Worm (Caenorhabditis elegans) whole organism, L1 larva: ENCODE data around the gene F48F7.3.

Experiments used
- Y116A8C.19 ChIP-seq: sonication (generic microtip); optimal IDR thresholded peaks from 2 replicates; lab custom pipeline; 2016; ENCODE audit warnings: missing compliant biosample characterization, missing genetic modification characterization, borderline replicate concordance
- aly-2 ChIP-seq: fragments of 150-350 bp; optimal IDR thresholded peaks from 2 replicates; lab custom pipeline; 2014; ENCODE audit warnings: missing biosample characterization, missing genetic modification characterization
- ama-1 ChIP-seq: fragments of 150-350 bp; optimal IDR thresholded peaks from 2 replicates; lab custom pipeline; 2014
- ceh-63 ChIP-seq: fragments of 200-800 bp; sonication (Bioruptor generic); optimal IDR thresholded peaks from 2 replicates; lab custom pipeline; 2018; ENCODE audit warnings: mild to moderate bottlenecking, missing genetic modification characterization, missing compliant biosample characterization
- ceh-8 ChIP-seq: fragments of 200-800 bp; sonication (Bioruptor generic); optimal IDR thresholded peaks from 2 replicates; lab custom pipeline; 2018; ENCODE audit warnings: mild to moderate bottlenecking, missing genetic modification characterization, moderate library complexity, missing compliant biosample characterization
- ceh-82 ChIP-seq, 3 experiments: fragments of 150-350 bp in 1 of 3; sonication (generic microtip) in 2 of 3; optimal IDR thresholded peaks; 2 replicates each; lab custom pipeline; 2014 to 2017; ENCODE audit warnings: missing biosample characterization in 3 of 3, missing genetic modification characterization in 3 of 3
- ceh-88 ChIP-seq: fragments of 200-800 bp; sonication (Bioruptor generic); IDR thresholded peaks from 2 replicates; pipeline ENCODE4 v1.3.6; 2022; ENCODE audit warnings: missing genetic modification characterization, missing compliant biosample characterization
- ceh-90 ChIP-seq: sonication (generic microtip); optimal IDR thresholded peaks from 2 replicates; lab custom pipeline; 2016; ENCODE audit warnings: missing genetic modification characterization, missing compliant biosample characterization
- ces-1 ChIP-seq: fragments of 150-350 bp; optimal IDR thresholded peaks from 2 replicates; lab custom pipeline; 2014; ENCODE audit warnings: missing biosample characterization, missing genetic modification reagents, missing genetic modification characterization
- dpl-1 ChIP-seq, 3 experiments: fragments of 150-350 bp in 2 of 3; sonication (generic microtip) in 1 of 3; optimal IDR thresholded peaks; 2 replicates each; lab custom pipeline; 2014 to 2017; ENCODE audit warnings: missing biosample characterization in 3 of 3, missing genetic modification characterization in 3 of 3, missing genetic modification reagents in 3 of 3
- efl-1 ChIP-seq, 4 experiments: fragments of 150-350 bp; optimal IDR thresholded peaks in 3 of 4; peaks in 1 of 4; 1 replicate in 1 of 4; 2 replicates in 3 of 4; lab custom pipeline; 2014; ENCODE audit warnings: missing biosample characterization in 2 of 4, missing genetic modification characterization in 2 of 4, missing genetic modification reagents in 2 of 4
- efl-3 ChIP-seq: fragments of 200-800 bp; sonication (Bioruptor generic); optimal IDR thresholded peaks from 2 replicates; lab custom pipeline; 2018; ENCODE audit warnings: mild to moderate bottlenecking, missing genetic modification characterization, missing compliant biosample characterization
- egl-13 ChIP-seq: sonication (generic microtip); optimal IDR thresholded peaks from 2 replicates; lab custom pipeline; 2016; ENCODE audit warnings: missing genotype, missing genetic modification reagents, missing genetic modification characterization, missing compliant biosample characterization
- egl-27 ChIP-seq, 2 experiments: fragments of 150-350 bp in 1 of 2; sonication (generic microtip); optimal IDR thresholded peaks; 3 replicates each; lab custom pipeline; 2017 to 2018; ENCODE audit warnings: missing biosample characterization in 2 of 2, missing genetic modification characterization in 2 of 2, missing genetic modification reagents in 2 of 2
- elt-3 ChIP-seq, 6 experiments: fragments of 150-350 bp in 1 of 6; sonication (generic microtip); optimal IDR thresholded peaks; 2 replicates each; lab custom pipeline; 2017 to 2018; ENCODE audit warnings: missing biosample characterization in 6 of 6, missing genetic modification characterization in 6 of 6, inconsistent platforms in 1 of 6
- fkh-4 ChIP-seq: sonication (generic microtip); optimal IDR thresholded peaks from 2 replicates; lab custom pipeline; 2016; ENCODE audit warnings: missing compliant biosample characterization, missing genetic modification characterization, borderline replicate concordance
- fkh-8 ChIP-seq: sonication (generic microtip); optimal IDR thresholded peaks from 2 replicates; lab custom pipeline; 2016; ENCODE audit warnings: mild to moderate bottlenecking, missing genetic modification characterization, missing compliant biosample characterization
- hlh-17 ChIP-seq: fragments of 200-800 bp; sonication (Bioruptor generic); optimal IDR thresholded peaks from 2 replicates; lab custom pipeline; 2018; ENCODE audit warnings: missing genetic modification characterization, mild to moderate bottlenecking, missing compliant biosample characterization, moderate library complexity, borderline replicate concordance
- irx-1 ChIP-seq: sonication (generic microtip); optimal IDR thresholded peaks from 2 replicates; lab custom pipeline; 2016; ENCODE audit warnings: missing genetic modification characterization, missing compliant biosample characterization
- isw-1 ChIP-seq: fragments of 200-800 bp; sonication (Bioruptor generic); IDR thresholded peaks from 2 replicates; pipeline ENCODE4 v1.3.6; 2022; ENCODE audit warnings: missing genetic modification characterization, missing compliant biosample characterization
- lin-15B ChIP-seq: fragments of 150-350 bp; sonication (generic microtip); optimal IDR thresholded peaks from 3 replicates; lab custom pipeline; 2014; ENCODE audit warnings: missing biosample characterization, missing genetic modification characterization
- lir-3 ChIP-seq: sonication (generic microtip); optimal IDR thresholded peaks from 2 replicates; lab custom pipeline; 2016; ENCODE audit warnings: mild to moderate bottlenecking, missing genetic modification characterization, moderate library complexity, missing compliant biosample characterization; ENCODE audit not compliant: poor library complexity
- mab-9 ChIP-seq: fragments of 200-800 bp; sonication (Bioruptor generic); IDR thresholded peaks from 2 replicates; pipeline ENCODE4 v1.3.6; 2022; ENCODE audit warnings: missing genetic modification reagents, missing genetic modification characterization, missing compliant biosample characterization
- mef-2 ChIP-seq: fragments of 150-350 bp; optimal IDR thresholded peaks from 2 replicates; lab custom pipeline; 2014; ENCODE audit warnings: missing biosample characterization, missing genetic modification characterization
- mep-1 ChIP-seq: fragments of 150-350 bp; optimal IDR thresholded peaks from 2 replicates; lab custom pipeline; 2014; ENCODE audit warnings: missing biosample characterization, missing genetic modification characterization
- nhr-11 ChIP-seq: fragments of 150-350 bp; optimal IDR thresholded peaks from 2 replicates; lab custom pipeline; 2014; ENCODE audit warnings: missing biosample characterization, missing genetic modification characterization
- nhr-12 ChIP-seq: sonication (generic microtip); optimal IDR thresholded peaks from 2 replicates; lab custom pipeline; 2017; ENCODE audit warnings: missing biosample characterization, missing genetic modification characterization
- nhr-20 ChIP-seq: sonication (generic microtip); optimal IDR thresholded peaks from 2 replicates; lab custom pipeline; 2016; ENCODE audit warnings: mild to moderate bottlenecking, missing genetic modification characterization, missing compliant biosample characterization
- nhr-237 ChIP-seq: fragments of 150-350 bp; optimal IDR thresholded peaks from 2 replicates; lab custom pipeline; 2014; ENCODE audit warnings: missing biosample characterization, missing genetic modification characterization
- nhr-77 ChIP-seq: fragments of 150-350 bp; optimal IDR thresholded peaks from 2 replicates; lab custom pipeline; 2014; ENCODE audit warnings: missing biosample characterization, missing genetic modification characterization
- nhr-84 ChIP-seq: sonication (generic microtip); optimal IDR thresholded peaks from 2 replicates; lab custom pipeline; 2017; ENCODE audit warnings: missing biosample characterization, missing genetic modification characterization
- nhr-90 ChIP-seq: sonication (generic microtip); optimal IDR thresholded peaks from 2 replicates; lab custom pipeline; 2016; ENCODE audit warnings: mild to moderate bottlenecking, missing genetic modification characterization, missing compliant biosample characterization; ENCODE audit not compliant: poor library complexity
- pag-3 ChIP-seq: sonication (generic microtip); optimal IDR thresholded peaks from 2 replicates; lab custom pipeline; 2017; ENCODE audit warnings: missing genetic modification characterization, mild to moderate bottlenecking, missing compliant biosample characterization, antibody characterized with exemption, borderline replicate concordance; ENCODE audit not compliant: insufficient read depth
- pqm-1 ChIP-seq: sonication (generic microtip); optimal IDR thresholded peaks from 3 replicates; lab custom pipeline; 2017; ENCODE audit warnings: missing biosample characterization, missing genetic modification characterization
- skn-1 ChIP-seq: fragments of 150-350 bp; optimal IDR thresholded peaks from 2 replicates; lab custom pipeline; 2014; ENCODE audit warnings: missing biosample characterization, missing genetic modification characterization
- snpc-4 ChIP-seq: fragments of 150-350 bp; optimal IDR thresholded peaks from 2 replicates; lab custom pipeline; 2014; ENCODE audit warnings: missing biosample characterization, missing genetic modification characterization
- snu-23 ChIP-seq: sonication (generic microtip); optimal IDR thresholded peaks from 2 replicates; lab custom pipeline; 2016; ENCODE audit warnings: missing genetic modification characterization, missing compliant biosample characterization
- swsn-7 ChIP-seq: sonication (generic microtip); optimal IDR thresholded peaks from 2 replicates; lab custom pipeline; 2016; ENCODE audit warnings: missing genetic modification characterization, missing compliant biosample characterization
- tlp-1 ChIP-seq: fragments of 150-350 bp; optimal IDR thresholded peaks from 2 replicates; lab custom pipeline; 2014; ENCODE audit warnings: missing biosample characterization, missing genetic modification characterization
- unc-130 ChIP-seq: fragments of 150-350 bp; optimal IDR thresholded peaks from 2 replicates; lab custom pipeline; 2017; ENCODE audit warnings: missing biosample characterization, missing genetic modification characterization, inconsistent platforms
- unc-62 ChIP-seq: fragments of 150-350 bp; optimal IDR thresholded peaks from 2 replicates; lab custom pipeline; 2014; ENCODE audit warnings: missing biosample characterization, missing genetic modification reagents, missing genetic modification characterization
- unc-98 ChIP-seq: fragments of 200-800 bp; sonication (Bioruptor generic); IDR thresholded peaks from 2 replicates; pipeline ENCODE4 v1.3.6; 2022; ENCODE audit warnings: missing genetic modification characterization, missing compliant biosample characterization
- zag-1 ChIP-seq: fragments of 150-350 bp; optimal IDR thresholded peaks from 2 replicates; lab custom pipeline; 2014; ENCODE audit warnings: missing biosample characterization, missing genetic modification characterization
- zip-4 ChIP-seq: fragments of 200-800 bp; sonication (Bioruptor generic); optimal IDR thresholded peaks from 2 replicates; lab custom pipeline; 2018; ENCODE audit warnings: mild to moderate bottlenecking, missing genetic modification characterization, moderate library complexity, missing compliant biosample characterization
- ztf-11 ChIP-seq, 2 experiments: sonication (generic microtip); optimal IDR thresholded peaks; 2 replicates each; lab custom pipeline; 2016 to 2017; ENCODE audit warnings: missing genetic modification characterization in 2 of 2, missing biosample characterization in 1 of 2, missing compliant biosample characterization in 1 of 2

F48F7.3 gene

DNA sequence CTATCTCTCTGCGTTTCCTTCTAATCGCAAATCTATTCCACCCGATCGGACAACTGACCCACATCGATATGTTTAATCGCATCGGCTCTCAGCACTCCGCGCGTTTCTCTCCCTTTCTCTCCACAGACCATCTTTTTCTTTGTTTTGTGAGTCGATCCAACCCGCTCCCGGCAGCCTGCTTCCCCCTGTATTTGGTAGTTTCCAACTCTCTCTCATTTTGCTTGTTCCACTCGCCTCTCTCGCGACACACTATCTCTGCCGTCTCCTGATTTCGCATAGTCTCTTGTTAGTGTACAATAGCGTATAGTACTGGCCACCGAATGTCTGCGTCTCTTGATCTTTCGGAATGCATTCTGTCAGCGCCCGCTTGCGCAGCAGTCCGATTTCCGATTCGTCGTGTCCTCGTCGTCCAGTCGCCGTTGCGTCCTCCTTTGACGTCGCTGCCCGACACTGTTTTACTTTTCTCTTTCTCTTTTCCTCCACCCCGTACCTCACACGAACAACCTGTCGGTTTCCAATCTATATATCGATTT is 12.6 kb upstream of the F48F7.3 start (continued):
- peak; percentile 15 to 38 (median 21) for TF ChIP-seq ceh-82 (tag; optimal IDR thresholded peaks at IDR 0.05; lab: Kevin White, UChicago)
- no peak for TF ChIP-seq unc-130 (tag; lab: Kevin White, UChicago)
- TF ChIP-seq mep-1 (tag; lab: Kevin White, UChicago) = peak; percentile 54
- no peak for TF ChIP-seq fkh-8
- TF ChIP-seq egl-13 (tag; lab: Kevin White, UChicago) = no peak
- TF ChIP-seq pqm-1 (tag; lab: Kevin White, UChicago) = no peak
- TF ChIP-seq pag-3 (tag; lab: Kevin White, UChicago) = no peak
- TF ChIP-seq ceh-90 = no peak
- no peak for TF ChIP-seq fkh-4
- peak; percentile 36 for TF ChIP-seq nhr-77 (tag; lab: Kevin White, UChicago)
- no peak for TF ChIP-seq nhr-12 (tag; lab: Kevin White, UChicago)
- peak; percentile 80 for TF ChIP-seq nhr-90 (tag; lab: Kevin White, UChicago)
- no peak for TF ChIP-seq unc-98 (GFP tag; lab: Robert Waterston, UW)
- no peak for TF ChIP-seq irx-1 (tag; lab: Kevin White, UChicago)
- no peak for TF ChIP-seq lir-3 (tag; lab: Kevin White, UChicago)
- TF ChIP-seq zag-1 (tag; lab: Kevin White, UChicago) = no peak
- TF ChIP-seq ama-1 = no peak
- no peak for TF ChIP-seq isw-1 (GFP tag; lab: Robert Waterston, UW)
- peak; percentile 68 for TF ChIP-seq snu-23 (GFP tag; lab: Kevin White, UChicago)
- TF ChIP-seq ceh-63 (GFP tag; lab: Kevin White, UChicago) = no peak
- TF ChIP-seq lin-15B (tag; lab: Kevin White, UChicago) = no peak
- peak in 4 of 6 experiments; percentile 56 to 76 (median 68) for TF ChIP-seq elt-3 (tag; optimal IDR thresholded peaks at IDR 0.05; lab: Kevin White, UChicago)
- TF ChIP-seq tlp-1 (tag; lab: Kevin White, UChicago) = no peak
- no peak for TF ChIP-seq ces-1 (GFP tag; lab: Kevin White, UChicago)
- TF ChIP-seq mef-2 (tag; lab: Kevin White, UChicago) = no peak
- TF ChIP-seq aly-2 (tag; lab: Kevin White, UChicago) = no peak
- TF ChIP-seq snpc-4 (tag; lab: Kevin White, UChicago) = no peak
- peak; percentile 10 for TF ChIP-seq skn-1
- no peak for TF ChIP-seq Y116A8C.19
- TF ChIP-seq swsn-7 = peak; percentile 57
- TF ChIP-seq ceh-8 (GFP tag; lab: Kevin White, UChicago) = no peak
- TF ChIP-seq unc-62 (GFP tag; lab: Kevin White, UChicago) = no peak
- TF ChIP-seq nhr-11 (tag; lab: Kevin White, UChicago) = no peak
- peak; percentile 41 for TF ChIP-seq zip-4 (GFP tag; lab: Kevin White, UChicago)
- TF ChIP-seq ceh-88 = no peak
- peak in 1 of 2 experiments; percentile 22 for TF ChIP-seq ztf-11 (tag; optimal IDR thresholded peaks at IDR 0.05; lab: Kevin White, UChicago)
- no peak for TF ChIP-seq mab-9 (GFP tag; lab: Robert Waterston, UW)
- no peak for TF ChIP-seq dpl-1 (GFP tag; optimal IDR thresholded peaks at IDR 0.05; lab: Kevin White, UChicago)
- no peak for TF ChIP-seq nhr-237 (tag; lab: Kevin White, UChicago)
- no peak for TF ChIP-seq nhr-84 (tag; lab: Kevin White, UChicago)
- peak; percentile 13 to 50 for TF ChIP-seq efl-1 (optimal IDR thresholded peaks at IDR 0.05; lab: Kevin White, UChicago)
- TF ChIP-seq efl-1 (GFP tag; optimal IDR thresholded peaks at IDR 0.05 in 1 of 2; lab: Kevin White, UChicago) = peak in 1 of 2 experiments; percentile 75
- TF ChIP-seq hlh-17 (GFP tag; lab: Kevin White, UChicago) = no peak
- TF ChIP-seq egl-27 (tag; optimal IDR thresholded peaks at IDR 0.05; lab: Kevin White, UChicago) = peak; percentile 38 to 72
- peak; percentile 78 for TF ChIP-seq nhr-20 (tag; lab: Kevin White, UChicago)
- TF ChIP-seq efl-3 (GFP tag; lab: Kevin White, UChicago) = no peak
